Worm (Caenorhabditis elegans) whole organism, L4/young adult: Measurements from ENCODE around the gene F59A1.15.

ENCODE experiments used
- W03F9.2 ChIP-seq: fragments of 150-350 bp; optimal IDR thresholded peaks from 2 replicates; lab custom pipeline; 2014; ENCODE audit warnings: missing biosample characterization, missing genetic modification characterization
- dao-5 ChIP-seq: sonication (generic microtip); optimal IDR thresholded peaks from 2 replicates; lab custom pipeline; 2016; ENCODE audit warnings: missing genotype, missing genetic modification characterization, moderate library complexity, missing compliant biosample characterization

- TF ChIP-seq dao-5 (tag; lab: Kevin White, UChicago) (no peak), W03F9.2 (no peak)
These were observed 17.8 kb downstream of the F59A1.15 start, which contains the start of gene F59A1.11 for ce11 chrV:17665906-17666305.
